Worm (Caenorhabditis elegans) whole organism, L1 larva: Measurements from ENCODE around the gene ZK686.1.

Experiments used
- C04F5.9 ChIP-seq: sonication (generic microtip); optimal IDR thresholded peaks from 2 replicates; lab custom pipeline; 2016; ENCODE audit warnings: missing genetic modification characterization, missing compliant biosample characterization
- C16A3.4 ChIP-seq: fragments of 150-350 bp; optimal IDR thresholded peaks from 2 replicates; lab custom pipeline; 2014; ENCODE audit warnings: missing biosample characterization, missing genetic modification characterization
- F16B12.6 ChIP-seq: fragments of 150-350 bp; optimal IDR thresholded peaks from 2 replicates; lab custom pipeline; 2014; ENCODE audit warnings: missing biosample characterization, missing genetic modification characterization
- Y116A8C.19 ChIP-seq: sonication (generic microtip); optimal IDR thresholded peaks from 2 replicates; lab custom pipeline; 2016; ENCODE audit warnings: missing compliant biosample characterization, missing genetic modification characterization, borderline replicate concordance
- alr-1 ChIP-seq: fragments of 200-800 bp; sonication (Bioruptor generic); optimal IDR thresholded peaks from 2 replicates; lab custom pipeline; 2018; ENCODE audit warnings: borderline replicate concordance, mild to moderate bottlenecking, missing genetic modification characterization, missing compliant biosample characterization
- ceh-8 ChIP-seq: fragments of 200-800 bp; sonication (Bioruptor generic); optimal IDR thresholded peaks from 2 replicates; lab custom pipeline; 2018; ENCODE audit warnings: mild to moderate bottlenecking, missing genetic modification characterization, moderate library complexity, missing compliant biosample characterization
- ceh-82 ChIP-seq, 3 experiments: fragments of 150-350 bp in 1 of 3; sonication (generic microtip) in 2 of 3; optimal IDR thresholded peaks; 2 replicates each; lab custom pipeline; 2014 to 2017; ENCODE audit warnings: missing biosample characterization in 3 of 3, missing genetic modification characterization in 3 of 3
- ceh-88 ChIP-seq: fragments of 200-800 bp; sonication (Bioruptor generic); IDR thresholded peaks from 2 replicates; pipeline ENCODE4 v1.3.6; 2022; ENCODE audit warnings: missing genetic modification characterization, missing compliant biosample characterization
- ceh-90 ChIP-seq: sonication (generic microtip); optimal IDR thresholded peaks from 2 replicates; lab custom pipeline; 2016; ENCODE audit warnings: missing genetic modification characterization, missing compliant biosample characterization
- ces-1 ChIP-seq: fragments of 150-350 bp; optimal IDR thresholded peaks from 2 replicates; lab custom pipeline; 2014; ENCODE audit warnings: missing biosample characterization, missing genetic modification reagents, missing genetic modification characterization
- dpl-1 ChIP-seq, 3 experiments: fragments of 150-350 bp in 2 of 3; sonication (generic microtip) in 1 of 3; optimal IDR thresholded peaks; 2 replicates each; lab custom pipeline; 2014 to 2017; ENCODE audit warnings: missing biosample characterization in 3 of 3, missing genetic modification characterization in 3 of 3, missing genetic modification reagents in 3 of 3
- dsc-1 ChIP-seq: sonication (generic microtip); optimal IDR thresholded peaks from 2 replicates; lab custom pipeline; 2016; ENCODE audit warnings: mild to moderate bottlenecking, missing genetic modification characterization, missing compliant biosample characterization
- efl-1 ChIP-seq, 4 experiments: fragments of 150-350 bp; optimal IDR thresholded peaks in 3 of 4; peaks in 1 of 4; 1 replicate in 1 of 4; 2 replicates in 3 of 4; lab custom pipeline; 2014; ENCODE audit warnings: missing biosample characterization in 2 of 4, missing genetic modification characterization in 2 of 4, missing genetic modification reagents in 2 of 4
- efl-3 ChIP-seq: fragments of 200-800 bp; sonication (Bioruptor generic); optimal IDR thresholded peaks from 2 replicates; lab custom pipeline; 2018; ENCODE audit warnings: mild to moderate bottlenecking, missing genetic modification characterization, missing compliant biosample characterization
- egl-13 ChIP-seq: sonication (generic microtip); optimal IDR thresholded peaks from 2 replicates; lab custom pipeline; 2016; ENCODE audit warnings: missing genotype, missing genetic modification reagents, missing genetic modification characterization, missing compliant biosample characterization
- elt-2 ChIP-seq: sonication (generic microtip); optimal IDR thresholded peaks from 2 replicates; lab custom pipeline; 2016; ENCODE audit warnings: missing genetic modification characterization, mild to moderate bottlenecking, inconsistent platforms, missing compliant biosample characterization, missing genetic modification reagents
- elt-3 ChIP-seq, 6 experiments: fragments of 150-350 bp in 1 of 6; sonication (generic microtip); optimal IDR thresholded peaks; 2 replicates each; lab custom pipeline; 2017 to 2018; ENCODE audit warnings: missing biosample characterization in 6 of 6, missing genetic modification characterization in 6 of 6, inconsistent platforms in 1 of 6
- ets-5 ChIP-seq: fragments of 200-800 bp; sonication (Bioruptor generic); IDR thresholded peaks from 2 replicates; pipeline ENCODE4 v1.3.6; 2022; ENCODE audit warnings: missing genetic modification characterization, missing compliant biosample characterization
- fkh-10 ChIP-seq: sonication (generic microtip); optimal IDR thresholded peaks from 2 replicates; lab custom pipeline; 2017; ENCODE audit warnings: missing biosample characterization, missing genetic modification reagents, missing genetic modification characterization
- fkh-4 ChIP-seq: sonication (generic microtip); optimal IDR thresholded peaks from 2 replicates; lab custom pipeline; 2016; ENCODE audit warnings: missing compliant biosample characterization, missing genetic modification characterization, borderline replicate concordance
- fos-1 ChIP-seq: fragments of 150-350 bp; optimal IDR thresholded peaks from 2 replicates; lab custom pipeline; 2014; ENCODE audit warnings: missing biosample characterization, missing genetic modification characterization
- grh-1 ChIP-seq: fragments of 200-800 bp; sonication (Bioruptor generic); IDR thresholded peaks from 2 replicates; pipeline ENCODE4 v1.3.6; 2022; ENCODE audit warnings: missing genetic modification reagents, missing genetic modification characterization, missing compliant biosample characterization
- hlh-4 ChIP-seq: sonication (generic microtip); optimal IDR thresholded peaks from 2 replicates; lab custom pipeline; 2016; ENCODE audit warnings: mild to moderate bottlenecking, missing genetic modification characterization, missing compliant biosample characterization
- jun-1 ChIP-seq: fragments of 150-350 bp; optimal IDR thresholded peaks from 2 replicates; lab custom pipeline; 2014; ENCODE audit warnings: missing biosample characterization, missing genetic modification reagents, missing genetic modification characterization
- lin-13 ChIP-seq: fragments of 150-350 bp; optimal IDR thresholded peaks from 2 replicates; lab custom pipeline; 2014; ENCODE audit warnings: missing biosample characterization, missing genetic modification reagents, missing genetic modification characterization
- lin-14 ChIP-seq: fragments of 200-800 bp; sonication (Bioruptor generic); optimal IDR thresholded peaks from 2 replicates; lab custom pipeline; 2018; ENCODE audit warnings: mild to moderate bottlenecking, missing genetic modification characterization, moderate library complexity, missing compliant biosample characterization
- lin-39 ChIP-seq: fragments of 150-350 bp; optimal IDR thresholded peaks from 2 replicates; lab custom pipeline; 2014; ENCODE audit warnings: missing biosample characterization, missing genetic modification reagents, missing genetic modification characterization
- lsy-2 ChIP-seq, 2 experiments: fragments of 150-350 bp; optimal IDR thresholded peaks; 2 replicates each; lab custom pipeline; 2014; ENCODE audit warnings: missing biosample characterization in 2 of 2, missing genetic modification characterization in 2 of 2
- mab-9 ChIP-seq: fragments of 200-800 bp; sonication (Bioruptor generic); IDR thresholded peaks from 2 replicates; pipeline ENCODE4 v1.3.6; 2022; ENCODE audit warnings: missing genetic modification reagents, missing genetic modification characterization, missing compliant biosample characterization
- mdl-1 ChIP-seq, 2 experiments: fragments of 150-350 bp; optimal IDR thresholded peaks; 2 replicates each; lab custom pipeline; 2014 to 2017; ENCODE audit warnings: missing biosample characterization in 2 of 2, missing genetic modification characterization in 2 of 2, inconsistent platforms in 1 of 2
- mep-1 ChIP-seq: fragments of 150-350 bp; optimal IDR thresholded peaks from 2 replicates; lab custom pipeline; 2014; ENCODE audit warnings: missing biosample characterization, missing genetic modification characterization
- nhr-11 ChIP-seq: fragments of 150-350 bp; optimal IDR thresholded peaks from 2 replicates; lab custom pipeline; 2014; ENCODE audit warnings: missing biosample characterization, missing genetic modification characterization
- nhr-12 ChIP-seq: sonication (generic microtip); optimal IDR thresholded peaks from 2 replicates; lab custom pipeline; 2017; ENCODE audit warnings: missing biosample characterization, missing genetic modification characterization
- nhr-47 ChIP-seq: sonication (generic microtip); optimal IDR thresholded peaks from 2 replicates; lab custom pipeline; 2016; ENCODE audit warnings: mild to moderate bottlenecking, missing genetic modification characterization, moderate library complexity, missing compliant biosample characterization
- nhr-71 ChIP-seq: sonication (generic microtip); optimal IDR thresholded peaks from 2 replicates; lab custom pipeline; 2016; ENCODE audit warnings: mild to moderate bottlenecking, missing genetic modification characterization, moderate library complexity, missing compliant biosample characterization
- nhr-76 ChIP-seq: sonication (generic microtip); optimal IDR thresholded peaks from 2 replicates; lab custom pipeline; 2017; ENCODE audit warnings: missing biosample characterization, missing genetic modification characterization
- nhr-84 ChIP-seq: sonication (generic microtip); optimal IDR thresholded peaks from 2 replicates; lab custom pipeline; 2017; ENCODE audit warnings: missing biosample characterization, missing genetic modification characterization
- nhr-85 ChIP-seq: sonication (generic microtip); peaks from one replicate; lab custom pipeline; 2016; ENCODE audit warnings: missing genetic modification characterization, inconsistent platforms, missing compliant biosample characterization
- nhr-90 ChIP-seq: sonication (generic microtip); optimal IDR thresholded peaks from 2 replicates; lab custom pipeline; 2016; ENCODE audit warnings: mild to moderate bottlenecking, missing genetic modification characterization, missing compliant biosample characterization; ENCODE audit not compliant: poor library complexity
- pax-3 ChIP-seq: fragments of 200-800 bp; sonication (Bioruptor generic); optimal IDR thresholded peaks from 2 replicates; lab custom pipeline; 2018; ENCODE audit warnings: mild to moderate bottlenecking, missing genetic modification characterization, moderate library complexity, missing compliant biosample characterization
- pqm-1 ChIP-seq: sonication (generic microtip); optimal IDR thresholded peaks from 3 replicates; lab custom pipeline; 2017; ENCODE audit warnings: missing biosample characterization, missing genetic modification characterization
- rnt-1 ChIP-seq: sonication (generic microtip); optimal IDR thresholded peaks from 2 replicates; lab custom pipeline; 2016; ENCODE audit warnings: mild to moderate bottlenecking, missing genetic modification characterization, moderate library complexity, missing compliant biosample characterization
- snu-23 ChIP-seq: sonication (generic microtip); optimal IDR thresholded peaks from 2 replicates; lab custom pipeline; 2016; ENCODE audit warnings: missing genetic modification characterization, missing compliant biosample characterization
- sox-4 ChIP-seq: sonication (generic microtip); optimal IDR thresholded peaks from 2 replicates; lab custom pipeline; 2016; ENCODE audit warnings: missing genetic modification characterization, missing compliant biosample characterization
- sptf-1 ChIP-seq: fragments of 150-350 bp; optimal IDR thresholded peaks from 2 replicates; lab custom pipeline; 2014; ENCODE audit warnings: missing biosample characterization, missing genetic modification characterization
- tbx-2 ChIP-seq: sonication (generic microtip); optimal IDR thresholded peaks from 2 replicates; lab custom pipeline; 2016; ENCODE audit warnings: missing genetic modification characterization, missing compliant biosample characterization
- unc-130 ChIP-seq: fragments of 150-350 bp; optimal IDR thresholded peaks from 2 replicates; lab custom pipeline; 2017; ENCODE audit warnings: missing biosample characterization, missing genetic modification characterization, inconsistent platforms
- unc-30 ChIP-seq: sonication (generic microtip); optimal IDR thresholded peaks from 2 replicates; lab custom pipeline; 2017; ENCODE audit warnings: missing biosample characterization, missing genetic modification characterization
- unc-86 ChIP-seq: sonication (generic microtip); optimal IDR thresholded peaks from 2 replicates; lab custom pipeline; 2016; ENCODE audit warnings: missing genetic modification characterization, missing compliant biosample characterization
- xbp-1 ChIP-seq: sonication (generic microtip); optimal IDR thresholded peaks from 2 replicates; lab custom pipeline; 2016; ENCODE audit warnings: missing genetic modification characterization, missing compliant biosample characterization
- zip-4 ChIP-seq: fragments of 200-800 bp; sonication (Bioruptor generic); optimal IDR thresholded peaks from 2 replicates; lab custom pipeline; 2018; ENCODE audit warnings: mild to moderate bottlenecking, missing genetic modification characterization, moderate library complexity, missing compliant biosample characterization
- ztf-11 ChIP-seq, 2 experiments: sonication (generic microtip); optimal IDR thresholded peaks; 2 replicates each; lab custom pipeline; 2016 to 2017; ENCODE audit warnings: missing genetic modification characterization in 2 of 2, missing biosample characterization in 1 of 2, missing compliant biosample characterization in 1 of 2

The ZK686.1 gene

ce11 chrIII:7729534-7730061 lies 43.3 kb upstream of the ZK686.1 start, which contains the start of gene ZK112.4 (continued):
- TF ChIP-seq xbp-1, result peak; percentile 30
- TF ChIP-seq grh-1 (GFP tag; lab: Robert Waterston, UW), result no peak
- peak; percentile 74 for TF ChIP-seq mep-1 (tag; lab: Kevin White, UChicago)
- TF ChIP-seq fkh-10, result peak; percentile 48
- no peak for TF ChIP-seq lin-39 (tag; lab: Kevin White, UChicago)
- no peak for TF ChIP-seq ztf-11 (tag; optimal IDR thresholded peaks at IDR 0.05; lab: Kevin White, UChicago)
- TF ChIP-seq mab-9 (GFP tag; lab: Robert Waterston, UW), result no peak
- peak; percentile 48 to 68 for TF ChIP-seq lsy-2 (tag; optimal IDR thresholded peaks at IDR 0.05; lab: Kevin White, UChicago)
- TF ChIP-seq ceh-90 (tag; lab: Kevin White, UChicago), result no peak
- peak; percentile 16 for TF ChIP-seq egl-13 (tag; lab: Kevin White, UChicago)
- TF ChIP-seq ces-1, result no peak
- TF ChIP-seq C16A3.4, result peak; percentile 36
- TF ChIP-seq sptf-1 (tag; lab: Kevin White, UChicago), result no peak
- no peak for TF ChIP-seq alr-1 (tag; lab: Kevin White, UChicago)
- TF ChIP-seq elt-3 (tag; optimal IDR thresholded peaks at IDR 0.05; lab: Kevin White, UChicago), result peak in 2 of 6 experiments; percentile 3 to 14
- TF ChIP-seq elt-2, result peak; percentile 6
- no peak for TF ChIP-seq pax-3 (tag; lab: Kevin White, UChicago)
- TF ChIP-seq nhr-11 (tag; lab: Kevin White, UChicago), result no peak
- no peak for TF ChIP-seq efl-3
- no peak for TF ChIP-seq fos-1 (tag; lab: Kevin White, UChicago)
- TF ChIP-seq pqm-1 (tag; lab: Kevin White, UChicago), result no peak
- TF ChIP-seq fkh-4 (tag; lab: Kevin White, UChicago), result no peak
- peak; percentile 55 for TF ChIP-seq rnt-1 (tag; lab: Kevin White, UChicago)
- peak; percentile 98 for TF ChIP-seq lin-14 (GFP tag; lab: Kevin White, UChicago)
- TF ChIP-seq nhr-47 (tag; lab: Kevin White, UChicago), result peak; percentile 52
- peak in 1 of 2 experiments; percentile 20 for TF ChIP-seq mdl-1 (tag; optimal IDR thresholded peaks at IDR 0.05; lab: Kevin White, UChicago)
- TF ChIP-seq efl-1 (optimal IDR thresholded peaks at IDR 0.05; lab: Kevin White, UChicago), result peak; percentile 40 to 44
- peak; percentile 30 to 91 for TF ChIP-seq efl-1 (GFP tag; optimal IDR thresholded peaks at IDR 0.05 in 1 of 2; lab: Kevin White, UChicago)
- TF ChIP-seq hlh-4 (tag; lab: Kevin White, UChicago), result no peak
- TF ChIP-seq tbx-2 (tag; lab: Kevin White, UChicago), result peak; percentile 63
- TF ChIP-seq F16B12.6 (tag; lab: Kevin White, UChicago), result peak; percentile 6
- TF ChIP-seq zip-4 (GFP tag; lab: Kevin White, UChicago), result no peak
- peak; percentile 60 for TF ChIP-seq lin-13 (GFP tag; lab: Kevin White, UChicago)
- TF ChIP-seq snu-23, result peak; percentile 76
- peak; percentile 24 to 46 (median 28) for TF ChIP-seq dpl-1 (GFP tag; optimal IDR thresholded peaks at IDR 0.05; lab: Kevin White, UChicago)
- TF ChIP-seq Y116A8C.19 (tag; lab: Kevin White, UChicago), result no peak
- peak; percentile 43 for TF ChIP-seq nhr-90 (tag; lab: Kevin White, UChicago)
- no peak for TF ChIP-seq C04F5.9 (tag; lab: Kevin White, UChicago)
- no peak for TF ChIP-seq sox-4 (tag; lab: Kevin White, UChicago)
- TF ChIP-seq jun-1 (tag; lab: Kevin White, UChicago), result peak; percentile 67
- no peak for TF ChIP-seq unc-30
- no peak for TF ChIP-seq nhr-76
- TF ChIP-seq ceh-88 (GFP tag; lab: Robert Waterston, UW), result no peak
- TF ChIP-seq nhr-71, result peak; percentile 83
- no peak for TF ChIP-seq nhr-12 (tag; lab: Kevin White, UChicago)
- TF ChIP-seq ceh-82 (tag; optimal IDR thresholded peaks at IDR 0.05; lab: Kevin White, UChicago), result peak in 2 of 3 experiments; percentile 32 to 56
- no peak for TF ChIP-seq unc-130 (tag; lab: Kevin White, UChicago)
- no peak for TF ChIP-seq ets-5 (GFP tag; lab: Robert Waterston, UW)
- TF ChIP-seq dsc-1 (tag; lab: Kevin White, UChicago), result peak; percentile 43
- no peak for TF ChIP-seq ceh-8 (GFP tag; lab: Kevin White, UChicago)
- TF ChIP-seq nhr-85 (tag; lab: Kevin White, UChicago), result peak; percentile 73
- peak; percentile 35 for TF ChIP-seq nhr-84
- peak; percentile 43 for TF ChIP-seq unc-86
